Worm (Caenorhabditis elegans) whole organism, early embryonic: ENCODE data around the gene C27C12.4.

Experiments
- B0310.2 ChIP-seq: sonication (generic microtip); optimal IDR thresholded peaks from 2 replicates; lab custom pipeline; 2016; ENCODE audit warnings: mild to moderate bottlenecking, missing genetic modification characterization, missing compliant biosample characterization
- F13C5.2 ChIP-seq: sonication (generic microtip); optimal IDR thresholded peaks from 2 replicates; lab custom pipeline; 2017; ENCODE audit warnings: mild to moderate bottlenecking, missing genetic modification characterization, inconsistent platforms, missing compliant biosample characterization
- aly-1 ChIP-seq: sonication (generic microtip); optimal IDR thresholded peaks from 2 replicates; lab custom pipeline; 2016; ENCODE audit warnings: missing genetic modification characterization, missing compliant biosample characterization
- ama-1 ChIP-seq: fragments of 150-350 bp; optimal IDR thresholded peaks from 2 replicates; lab custom pipeline; 2014
- ceh-13 ChIP-seq: fragments of 200-800 bp; sonication (Bioruptor generic); optimal IDR thresholded peaks from 2 replicates; lab custom pipeline; 2018; ENCODE audit warnings: mild to moderate bottlenecking, missing genetic modification characterization, missing compliant biosample characterization
- ceh-36 ChIP-seq: sonication (generic microtip); optimal IDR thresholded peaks from 2 replicates; lab custom pipeline; 2016; ENCODE audit warnings: missing genetic modification characterization, inconsistent platforms, missing compliant biosample characterization
- ets-7 ChIP-seq: sonication (generic microtip); optimal IDR thresholded peaks from 2 replicates; lab custom pipeline; 2016; ENCODE audit warnings: missing genotype, missing genetic modification characterization, missing compliant biosample characterization
- flt-1 ChIP-seq: fragments of 200-800 bp; sonication (Bioruptor generic); IDR thresholded peaks from 2 replicates; pipeline ENCODE4 v1.3.6; 2022; ENCODE audit warnings: missing genetic modification characterization, missing compliant biosample characterization
- hmbx-1 ChIP-seq: sonication (generic microtip); optimal IDR thresholded peaks from 2 replicates; lab custom pipeline; 2016; ENCODE audit warnings: mild to moderate bottlenecking, missing genetic modification characterization, missing compliant biosample characterization
- hmg-4 ChIP-seq: fragments of 200-800 bp; sonication (Bioruptor generic); optimal IDR thresholded peaks from 2 replicates; lab custom pipeline; 2018; ENCODE audit warnings: mild to moderate bottlenecking, missing genetic modification characterization, missing compliant biosample characterization
- hnd-1 ChIP-seq: sonication (generic microtip); optimal IDR thresholded peaks from 2 replicates; lab custom pipeline; 2016; ENCODE audit warnings: missing genetic modification characterization, missing compliant biosample characterization
- pes-1 ChIP-seq: fragments of 200-800 bp; sonication (Bioruptor generic); IDR thresholded peaks from 2 replicates; pipeline ENCODE4 v1.3.6; 2022; ENCODE audit warnings: missing genetic modification reagents, missing genetic modification characterization, missing compliant biosample characterization
- scrt-1 ChIP-seq: fragments of 200-800 bp; sonication (Bioruptor generic); IDR thresholded peaks from 2 replicates; pipeline ENCODE4 v1.3.6; 2022; ENCODE audit warnings: missing genetic modification characterization, missing compliant biosample characterization
- sea-1 ChIP-seq: fragments of 200-800 bp; sonication (Bioruptor generic); conservative IDR thresholded peaks from 2 replicates; pipeline ENCODE4 v1.3.6; 2022; ENCODE audit warnings: missing genetic modification characterization, missing compliant biosample characterization
- tbx-11 ChIP-seq: fragments of 200-800 bp; sonication (Bioruptor generic); IDR thresholded peaks from 2 replicates; pipeline ENCODE4 v1.3.6; 2022; ENCODE audit warnings: missing genetic modification characterization, missing compliant biosample characterization
- tbx-37 ChIP-seq: fragments of 200-800 bp; sonication (Bioruptor generic); conservative IDR thresholded peaks from 2 replicates; pipeline ENCODE4 v1.3.6; 2022; ENCODE audit warnings: missing genetic modification reagents, missing genetic modification characterization, missing compliant biosample characterization
- tra-4 ChIP-seq: sonication (generic microtip); optimal IDR thresholded peaks from 2 replicates; lab custom pipeline; 2017; ENCODE audit warnings: missing genetic modification characterization, missing compliant biosample characterization

C27C12.4 gene

ce11 chrX:14812061-14812460, 41.8 kb upstream of the C27C12.4 start, which contains the start of gene T04C10.3:
Gene T04C10.3 (plus strand): TSS chrX:14812361.
- no peak for TF ChIP-seq hnd-1 (tag; lab: Kevin White, UChicago)
- TF ChIP-seq B0310.2 = no peak
- no peak for TF ChIP-seq F13C5.2 (tag; lab: Kevin White, UChicago)

ce11 chrX:14813398-14813797, 40.5 kb upstream of the C27C12.4 start:
- TF ChIP-seq F13C5.2 (tag; lab: Kevin White, UChicago) (peak; percentile 37), scrt-1 (GFP tag; lab: Robert Waterston, UW) (no peak)

ce11 chrX:14815412-14815811, 38.5 kb upstream of the C27C12.4 start:
- no peak for TF ChIP-seq ets-7
- TF ChIP-seq hmbx-1 = no peak
- TF ChIP-seq aly-1 (tag; lab: Kevin White, UChicago) = no peak
- TF ChIP-seq F13C5.2 (tag; lab: Kevin White, UChicago) = no peak
- no peak for TF ChIP-seq flt-1 (GFP tag; lab: Robert Waterston, UW)
- TF ChIP-seq tra-4 (tag; lab: Kevin White, UChicago) = no peak
- no peak for TF ChIP-seq tbx-11 (GFP tag; lab: Robert Waterston, UW)

ce11 chrX:14816717-14817116, 37.2 kb upstream of the C27C12.4 start:
- TF ChIP-seq ceh-13 (GFP tag; lab: Kevin White, UChicago) (no peak), tra-4 (tag; lab: Kevin White, UChicago) (no peak), pes-1 (GFP tag; lab: Robert Waterston, UW) (no peak), ama-1 (lab: Kevin White, UChicago) (no peak), scrt-1 (GFP tag; lab: Robert Waterston, UW) (no peak), hnd-1 (tag; lab: Kevin White, UChicago) (no peak), ets-7 (no peak), ceh-36 (no peak), aly-1 (tag; lab: Kevin White, UChicago) (no peak), tbx-37 (GFP tag; lab: Robert Waterston, UW) (no peak), hmbx-1 (no peak), hmg-4 (GFP tag; lab: Kevin White, UChicago) (no peak), sea-1 (GFP tag; lab: Robert Waterston, UW) (no peak), F13C5.2 (tag; lab: Kevin White, UChicago) (no peak), tbx-11 (GFP tag; lab: Robert Waterston, UW) (no peak), B0310.2 (no peak), flt-1 (GFP tag; lab: Robert Waterston, UW) (no peak)

- no peak for TF ChIP-seq tbx-11 (GFP tag; lab: Robert Waterston, UW)
- no peak for TF ChIP-seq scrt-1 (GFP tag; lab: Robert Waterston, UW)
- peak; percentile 39 for TF ChIP-seq pes-1 (GFP tag; lab: Robert Waterston, UW)
- TF ChIP-seq hmbx-1 = no peak
- TF ChIP-seq ets-7 = peak; percentile 59
- peak; percentile 18 for TF ChIP-seq ceh-36
- peak; percentile 41 for TF ChIP-seq ceh-13 (GFP tag; lab: Kevin White, UChicago)
- TF ChIP-seq B0310.2 = peak; percentile 46
- 0 out of 2 replicates have a peak, but pooled peaks have one; percentile 24 for TF ChIP-seq flt-1 (GFP tag; lab: Robert Waterston, UW)
- 0 out of 2 replicates have a peak, but pooled peaks have one; percentile 16 for TF ChIP-seq tbx-37 (GFP tag; lab: Robert Waterston, UW)
- peak; percentile 42 for TF ChIP-seq aly-1 (tag; lab: Kevin White, UChicago)
- no peak for TF ChIP-seq tra-4 (tag; lab: Kevin White, UChicago)
- TF ChIP-seq sea-1 (GFP tag; lab: Robert Waterston, UW) = 0 out of 2 replicates have a peak, but pooled peaks have one; percentile 57
- peak; percentile 78 for TF ChIP-seq F13C5.2 (tag; lab: Kevin White, UChicago)
- TF ChIP-seq hmg-4 (GFP tag; lab: Kevin White, UChicago) = peak; percentile 87
- no peak for TF ChIP-seq hnd-1 (tag; lab: Kevin White, UChicago)
- TF ChIP-seq ama-1 (lab: Kevin White, UChicago) = no peak
Observed at ce11 chrX:14818464-14819259, 35.2 kb upstream of the C27C12.4 start, which contains the start of gene epn-1. Gene epn-1 (minus strand): TSS chrX:14818514.

- TF ChIP-seq tbx-11 (GFP tag; lab: Robert Waterston, UW) = no peak
- TF ChIP-seq B0310.2 = no peak
- TF ChIP-seq sea-1 (GFP tag; lab: Robert Waterston, UW) = no peak
- no peak for TF ChIP-seq pes-1 (GFP tag; lab: Robert Waterston, UW)
- no peak for TF ChIP-seq hmbx-1
- TF ChIP-seq F13C5.2 (tag; lab: Kevin White, UChicago) = no peak
- TF ChIP-seq tra-4 (tag; lab: Kevin White, UChicago) = no peak
- TF ChIP-seq tbx-37 (GFP tag; lab: Robert Waterston, UW) = no peak
- no peak for TF ChIP-seq ets-7
- no peak for TF ChIP-seq aly-1 (tag; lab: Kevin White, UChicago)
- no peak for TF ChIP-seq ceh-13 (GFP tag; lab: Kevin White, UChicago)
- no peak for TF ChIP-seq flt-1 (GFP tag; lab: Robert Waterston, UW)
- TF ChIP-seq scrt-1 (GFP tag; lab: Robert Waterston, UW) = no peak
- TF ChIP-seq hmg-4 (GFP tag; lab: Kevin White, UChicago) = no peak
- no peak for TF ChIP-seq ama-1 (lab: Kevin White, UChicago)
- TF ChIP-seq hnd-1 (tag; lab: Kevin White, UChicago) = no peak
- no peak for TF ChIP-seq ceh-36
Observed at ce11 chrX:14819495-14819894, 34.4 kb upstream of the C27C12.4 start.

ce11 chrX:14824490-14825050, 29.3 kb upstream of the C27C12.4 start, which contains the start of gene mbk-1:
Gene mbk-1 (minus strand): TSS chrX:14824540.
- TF ChIP-seq ets-7 (no peak), tra-4 (tag; lab: Kevin White, UChicago) (no peak), hnd-1 (tag; lab: Kevin White, UChicago) (no peak)
